Worm (Caenorhabditis elegans): ENCODE results near the gene vars-1.

vars-1 gene

DNA sequence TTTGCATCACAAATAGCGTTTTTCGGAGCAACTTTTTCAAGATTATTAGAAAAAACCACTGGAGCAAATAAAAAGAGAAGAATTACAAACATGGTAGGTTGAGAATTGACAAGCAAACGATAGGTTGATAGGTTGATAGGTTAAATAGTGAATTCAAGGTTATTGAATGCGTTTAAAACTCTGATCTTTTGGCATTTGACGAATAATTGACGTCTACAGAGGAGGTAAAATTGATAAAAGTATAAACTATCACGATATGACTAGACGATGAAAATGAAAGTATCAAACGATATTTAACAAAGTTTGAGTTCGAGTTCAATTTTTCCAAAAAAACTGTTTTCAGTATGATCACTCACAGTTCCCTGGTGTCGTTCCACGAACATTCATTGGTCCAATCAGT is 4.7 kb downstream of the vars-1 start, which contains the start of gene ZC513.14:
Gene ZC513.14 (minus strand): TSS at position 101 of the 400 bp plus-strand sequence.
- TF ChIP-seq nhr-25 (tag; optimal IDR thresholded peaks at IDR 0.05) (no peak), hmg-11 (tag; optimal IDR thresholded peaks at IDR 0.05) (no peak), nhr-67 (tag; optimal IDR thresholded peaks at IDR 0.05) (no peak), aly-2 (tag; optimal IDR thresholded peaks at IDR 0.05) (no peak), nhr-43 (tag; optimal IDR thresholded peaks at IDR 0.05; ENCODE audit: poor library complexity, severe bottlenecking) (no peak), fos-1 (tag; optimal IDR thresholded peaks at IDR 0.05) (no peak), mml-1 (tag; optimal IDR thresholded peaks at IDR 0.05) (no peak), tbx-2 (tag; optimal IDR thresholded peaks at IDR 0.05) (no peak), nhr-77 (tag; optimal IDR thresholded peaks at IDR 0.05) (no peak), nhr-11 (tag; optimal IDR thresholded peaks at IDR 0.05) (no peak), R02D3.7 (tag; optimal IDR thresholded peaks at IDR 0.05) (no peak), nhr-76 (tag; optimal IDR thresholded peaks at IDR 0.05) (no peak)

DNA sequence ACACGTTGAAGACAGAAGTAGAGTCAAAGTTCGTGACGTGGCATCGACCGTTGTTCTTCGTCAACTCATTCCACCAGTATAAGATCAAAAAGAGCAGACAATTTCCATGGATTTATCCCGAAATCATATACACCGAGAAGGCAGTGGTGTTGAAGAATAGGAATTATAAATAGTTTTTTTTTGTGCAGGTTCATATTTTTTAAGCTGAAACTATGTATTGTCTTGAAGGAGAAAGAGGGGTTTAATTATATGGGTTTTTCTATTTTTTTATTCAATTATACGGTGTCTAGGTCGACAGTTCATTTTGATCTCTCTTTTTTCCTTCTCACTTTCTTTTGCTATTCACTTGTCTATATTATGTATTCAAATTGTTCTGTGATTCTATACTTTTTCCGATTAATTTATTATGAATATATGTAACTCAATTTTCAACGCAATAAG is 7.9 kb downstream of the vars-1 start:
- peak; percentile 85 for TF ChIP-seq nhr-43 (tag; optimal IDR thresholded peaks at IDR 0.05; ENCODE audit: poor library complexity, severe bottlenecking)
- TF ChIP-seq fos-1 (tag; optimal IDR thresholded peaks at IDR 0.05), result peak; percentile 72
- TF ChIP-seq nfya-1 (tag; optimal IDR thresholded peaks at IDR 0.05; ENCODE audit: insufficient read depth), result no peak
- no peak for TF ChIP-seq egl-27 (tag; optimal IDR thresholded peaks at IDR 0.05)
- no peak for TF ChIP-seq sea-2 (GFP tag; optimal IDR thresholded peaks at IDR 0.05)
- TF ChIP-seq jun-1 (tag; optimal IDR thresholded peaks at IDR 0.05), result no peak
- TF ChIP-seq ceh-16 (tag; optimal IDR thresholded peaks at IDR 0.05), result peak; percentile 23
- TF ChIP-seq ztf-4 (tag; optimal IDR thresholded peaks at IDR 0.05), result no peak
- no peak for TF ChIP-seq zag-1 (tag; optimal IDR thresholded peaks at IDR 0.05)
- no peak for TF ChIP-seq hmg-11 (tag; optimal IDR thresholded peaks at IDR 0.05)
- no peak for TF ChIP-seq mdl-1 (tag; optimal IDR thresholded peaks at IDR 0.05)
- TF ChIP-seq nhr-23 (tag; optimal IDR thresholded peaks at IDR 0.05), result peak; percentile 90
- TF ChIP-seq snpc-4 (tag; optimal IDR thresholded peaks at IDR 0.05), result no peak
- no peak for TF ChIP-seq lin-39 (tag; optimal IDR thresholded peaks at IDR 0.05)
- TF ChIP-seq elt-2 (tag; optimal IDR thresholded peaks at IDR 0.05), result no peak
- peak; percentile 83 for TF ChIP-seq tbx-2 (tag; optimal IDR thresholded peaks at IDR 0.05)
- TF ChIP-seq fkh-10 (GFP tag; optimal IDR thresholded peaks at IDR 0.05), result no peak
- TF ChIP-seq mml-1 (tag; optimal IDR thresholded peaks at IDR 0.05), result no peak
- TF ChIP-seq nhr-67 (tag; optimal IDR thresholded peaks at IDR 0.05), result no peak
- no peak for TF ChIP-seq pha-4 (tag; optimal IDR thresholded peaks at IDR 0.05)
- TF ChIP-seq nhr-11 (tag; optimal IDR thresholded peaks at IDR 0.05), result no peak
- no peak for TF ChIP-seq daf-12 (tag; optimal IDR thresholded peaks at IDR 0.05)
- TF ChIP-seq skn-1 (tag; optimal IDR thresholded peaks at IDR 0.05), result no peak
- no peak for TF ChIP-seq ama-1 (optimal IDR thresholded peaks at IDR 0.05)
- TF ChIP-seq fkh-2 (tag; optimal IDR thresholded peaks at IDR 0.05), result no peak
- no peak for TF ChIP-seq elt-1 (tag; optimal IDR thresholded peaks at IDR 0.05)
- no peak for TF ChIP-seq egl-5 (tag; optimal IDR thresholded peaks at IDR 0.05)
- TF ChIP-seq ztf-11 (tag; optimal IDR thresholded peaks at IDR 0.05), result no peak
- no peak for TF ChIP-seq nhr-237 (tag; optimal IDR thresholded peaks at IDR 0.05)
- TF ChIP-seq nhr-76 (tag; optimal IDR thresholded peaks at IDR 0.05), result no peak
- TF ChIP-seq lsy-12 (tag; optimal IDR thresholded peaks at IDR 0.05), result peak; percentile 37
- TF ChIP-seq nhr-25 (tag; optimal IDR thresholded peaks at IDR 0.05), result no peak
- TF ChIP-seq pqm-1 (tag; optimal IDR thresholded peaks at IDR 0.05), result no peak
- no peak for TF ChIP-seq lin-15B (tag; optimal IDR thresholded peaks at IDR 0.05)
- TF ChIP-seq unc-62 (GFP tag; optimal IDR thresholded peaks at IDR 0.05), result no peak
- TF ChIP-seq R02D3.7 (tag; optimal IDR thresholded peaks at IDR 0.05), result no peak
- peak in 1 of 3 experiments; percentile 4 for TF ChIP-seq elt-3 (tag; optimal IDR thresholded peaks at IDR 0.05)
- no peak for TF ChIP-seq unc-39 (tag; optimal IDR thresholded peaks at IDR 0.05)
- no peak for TF ChIP-seq eor-1 (tag; optimal IDR thresholded peaks at IDR 0.05)
- TF ChIP-seq ceh-28 (tag; optimal IDR thresholded peaks at IDR 0.05), result no peak
- no peak for TF ChIP-seq ceh-9 (tag; optimal IDR thresholded peaks at IDR 0.05)
- peak; percentile 24 for TF ChIP-seq nhr-28 (tag; optimal IDR thresholded peaks at IDR 0.05)
